Worm (Caenorhabditis elegans): Measurements from ENCODE around the gene clec-72.

ce11 chrIV:3912598-3912997 lies 32.0 kb upstream of the clec-72 start, which contains the start of gene F56D6.20:
- no peak for TF ChIP-seq dao-5 (tag; optimal IDR thresholded peaks at IDR 0.05)
- no peak for TF ChIP-seq W03F9.2 (tag; optimal IDR thresholded peaks at IDR 0.05)

Measured in whole organism, L4/young adult.